Worm (Caenorhabditis elegans): ENCODE data around the gene dpy-8.

The dpy-8 gene

DNA sequence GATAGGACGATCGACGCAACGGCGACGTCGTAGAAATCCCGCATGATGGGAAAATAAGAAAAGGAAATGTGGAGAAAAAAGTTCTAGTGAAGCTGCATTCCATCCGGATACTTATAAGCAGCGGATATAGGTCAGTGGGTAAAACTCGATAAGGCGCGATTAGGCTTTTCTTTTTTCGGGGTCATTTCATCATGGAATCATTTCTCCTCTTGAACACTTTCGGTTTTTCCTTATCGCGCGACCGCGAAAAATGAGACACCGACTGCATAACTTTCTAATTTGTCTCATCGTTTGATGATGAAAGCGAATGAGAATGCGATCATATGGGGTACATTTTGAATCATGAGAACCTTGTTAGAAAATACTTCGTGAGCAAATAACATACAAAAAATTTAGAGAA is at the start of gene dpy-8:
Gene dpy-8 (minus strand): TSS at position 88 of the 400 bp plus-strand sequence.
- TF ChIP-seq ttx-3 (tag; optimal IDR thresholded peaks at IDR 0.05) (no peak), nfya-1 (tag; optimal IDR thresholded peaks at IDR 0.05) (no peak), syd-9 (tag; optimal IDR thresholded peaks at IDR 0.05) (no peak), T23F11.4 (GFP tag; optimal IDR thresholded peaks at IDR 0.05) (no peak), gmeb-2 (tag; optimal IDR thresholded peaks at IDR 0.05) (no peak), tbx-2 (tag; optimal IDR thresholded peaks at IDR 0.05) (no peak), ceh-19 (GFP tag; optimal IDR thresholded peaks at IDR 0.05) (no peak), elt-2 (tag; optimal IDR thresholded peaks at IDR 0.05) (no peak), pha-4 (tag; optimal IDR thresholded peaks at IDR 0.05) (no peak), fax-1 (tag; optimal IDR thresholded peaks at IDR 0.05) (no peak), ceh-2 (tag; optimal IDR thresholded peaks at IDR 0.05) (no peak), nhr-11 (tag; optimal IDR thresholded peaks at IDR 0.05) (no peak), pros-1 (tag; optimal IDR thresholded peaks at IDR 0.05) (no peak)

DNA sequence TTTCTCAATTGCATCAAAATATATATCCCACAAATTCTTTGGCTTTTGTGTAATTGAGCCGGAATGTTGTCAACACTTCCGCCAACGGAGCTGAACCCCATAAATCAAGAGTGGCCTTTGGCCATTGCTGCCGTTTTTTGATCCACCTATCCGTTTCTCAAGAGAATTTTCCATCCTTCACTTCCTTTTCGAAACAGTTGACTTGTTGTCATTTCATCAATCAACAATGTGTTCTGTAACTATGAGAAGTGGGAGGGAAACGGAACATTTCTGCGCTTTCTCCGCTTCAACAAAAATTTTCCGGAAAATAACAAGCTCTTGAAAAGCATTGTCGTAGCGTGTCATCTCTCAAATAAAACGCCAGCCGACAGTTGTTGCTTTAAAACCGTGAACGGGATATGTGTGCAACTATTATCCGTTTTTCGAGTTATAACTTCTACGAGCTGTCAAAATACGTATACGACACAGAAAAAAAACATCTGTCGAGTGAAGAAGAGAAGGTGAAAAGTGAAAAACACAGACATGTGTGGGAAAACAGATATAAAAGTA is 49.6 kb upstream of the dpy-8 start:
- TF ChIP-seq unc-42 (tag; optimal IDR thresholded peaks at IDR 0.05) (no peak), unc-86 (tag; optimal IDR thresholded peaks at IDR 0.05) (no peak), K02D7.2 (tag; optimal IDR thresholded peaks at IDR 0.05) (no peak), mec-3 (tag; optimal IDR thresholded peaks at IDR 0.05; ENCODE audit: borderline replicate concordance) (no peak)

DNA sequence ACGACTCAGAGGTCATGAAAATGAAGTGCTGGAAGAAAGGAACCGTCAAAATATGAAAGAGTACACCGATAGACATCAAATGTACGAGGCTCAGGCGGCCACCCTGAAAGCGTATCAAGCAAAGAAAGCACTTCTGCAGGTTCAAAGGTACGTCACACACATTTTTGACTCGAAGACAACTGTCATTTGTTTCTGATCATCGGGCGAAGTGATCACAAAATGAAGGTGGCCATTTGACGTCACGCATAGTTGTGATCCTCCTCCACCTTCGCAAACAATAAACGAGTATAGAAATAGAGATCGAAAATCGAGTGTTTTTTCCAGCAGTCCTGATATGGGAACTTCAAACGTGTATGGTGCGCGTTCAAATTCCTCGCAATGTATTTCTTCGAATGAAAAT is 49.0 kb upstream of the dpy-8 start:
- TF ChIP-seq mec-3 (tag; optimal IDR thresholded peaks at IDR 0.05; ENCODE audit: borderline replicate concordance): no peak
- TF ChIP-seq unc-86 (tag; optimal IDR thresholded peaks at IDR 0.05): no peak
- TF ChIP-seq npax-4 (tag; optimal IDR thresholded peaks at IDR 0.05): no peak
- no peak for TF ChIP-seq K09A11.1 (tag; optimal IDR thresholded peaks at IDR 0.05; ENCODE audit: insufficient read depth)
- no peak for TF ChIP-seq ztf-16 (tag; optimal IDR thresholded peaks at IDR 0.05)

DNA sequence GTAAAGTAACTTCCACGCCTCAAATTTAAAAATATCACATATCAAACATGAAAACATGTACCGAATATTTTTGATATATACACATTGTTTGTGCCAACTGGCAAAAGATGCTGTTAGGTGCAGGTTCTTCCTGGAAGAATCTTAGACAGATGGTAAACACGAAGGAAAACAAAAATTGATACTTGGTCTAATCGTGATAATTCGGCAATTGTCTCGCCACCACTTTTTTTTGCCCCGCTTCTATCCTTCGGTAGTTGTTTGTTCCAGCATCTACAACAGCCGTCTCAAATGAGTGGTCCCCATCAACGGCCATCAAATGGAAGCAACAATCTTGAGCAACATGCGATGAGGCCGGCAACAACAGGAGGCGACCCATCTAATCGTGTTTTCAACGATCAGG is 47.2 kb upstream of the dpy-8 start:
- TF ChIP-seq ceh-22 (tag; optimal IDR thresholded peaks at IDR 0.05): no peak
- TF ChIP-seq unc-55 (GFP tag; optimal IDR thresholded peaks at IDR 0.05): no peak
- no peak for TF ChIP-seq dve-1 (tag; optimal IDR thresholded peaks at IDR 0.05)
- TF ChIP-seq lim-6 (tag; optimal IDR thresholded peaks at IDR 0.05): no peak
- no peak for TF ChIP-seq gmeb-2 (tag; optimal IDR thresholded peaks at IDR 0.05)
- no peak for TF ChIP-seq zip-5 (tag; optimal IDR thresholded peaks at IDR 0.05)
- no peak for TF ChIP-seq ceh-30 (tag; optimal IDR thresholded peaks at IDR 0.05)
- TF ChIP-seq eyg-1 (tag; optimal IDR thresholded peaks at IDR 0.05): no peak
- TF ChIP-seq ceh-9 (tag; optimal IDR thresholded peaks at IDR 0.05): no peak

DNA sequence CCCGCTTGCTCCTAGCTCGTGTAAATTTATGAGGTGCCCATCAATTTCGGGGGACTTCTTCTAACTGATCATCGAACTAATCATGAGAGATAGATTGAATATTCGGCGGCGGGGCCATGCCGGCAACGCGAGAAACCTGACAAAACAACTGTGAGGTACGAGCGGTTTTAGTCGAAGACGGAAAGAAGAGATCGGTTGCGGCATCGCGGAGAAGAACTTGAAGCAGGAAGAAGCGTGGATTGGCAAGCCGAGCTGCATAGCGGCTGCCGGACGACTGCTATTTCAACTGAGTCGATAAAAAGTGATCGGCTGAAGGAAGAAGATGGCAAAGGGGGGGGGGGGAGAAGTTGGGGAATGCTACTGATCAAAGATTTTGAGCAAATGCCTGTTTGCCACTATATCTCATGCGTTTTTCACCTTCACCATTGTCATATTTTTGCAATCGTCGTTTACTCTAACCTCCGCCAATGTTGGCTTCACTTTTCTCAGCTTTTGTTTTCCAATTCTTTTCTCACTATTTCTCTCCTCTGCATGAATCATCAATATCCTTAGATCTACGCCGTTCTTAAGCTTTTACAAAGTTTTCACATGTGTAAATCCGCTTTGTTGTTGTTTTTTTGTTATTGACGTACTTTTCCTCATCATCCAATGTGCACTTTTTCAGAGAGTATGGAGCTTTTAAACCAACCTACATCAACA is 45.3 kb upstream of the dpy-8 start, which contains the start of gene pqn-62:
Gene pqn-62 (plus strand): TSS at position 649 of the 699 bp plus-strand sequence.
- peak; percentile 51 for TF ChIP-seq unc-55 (GFP tag; optimal IDR thresholded peaks at IDR 0.05)
- TF ChIP-seq nfya-1 (tag; optimal IDR thresholded peaks at IDR 0.05): peak; percentile 22
- peak; percentile 70 for TF ChIP-seq ceh-18 (tag; optimal IDR thresholded peaks at IDR 0.05)
- peak; percentile 17 for TF ChIP-seq ceh-34 (tag; optimal IDR thresholded peaks at IDR 0.05)
- no peak for TF ChIP-seq ceh-30 (tag; optimal IDR thresholded peaks at IDR 0.05)
- TF ChIP-seq hlh-8 (tag; optimal IDR thresholded peaks at IDR 0.05): no peak
- TF ChIP-seq rnt-1 (tag; optimal IDR thresholded peaks at IDR 0.05): peak; percentile 60

DNA sequence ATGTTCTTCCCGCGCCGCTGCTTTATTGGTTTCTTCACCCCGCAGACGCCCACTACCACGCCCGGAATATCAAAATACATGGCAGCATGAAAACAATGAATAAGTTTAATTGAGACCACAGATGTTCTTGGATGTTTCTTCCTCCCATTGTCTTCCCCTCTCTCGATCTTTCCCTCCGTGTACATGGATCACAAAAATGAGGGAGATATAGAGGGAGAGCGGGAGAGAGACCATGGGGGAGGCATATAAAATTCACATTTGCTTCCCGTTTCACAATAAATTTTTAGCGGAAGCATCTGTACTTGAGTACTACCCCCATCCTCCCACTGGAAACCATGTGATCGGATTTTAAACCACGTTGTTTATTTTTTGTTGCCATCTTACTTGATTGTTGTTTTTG is 43.1 kb upstream of the dpy-8 start:
- no peak for TF ChIP-seq rnt-1 (tag; optimal IDR thresholded peaks at IDR 0.05)
- no peak for TF ChIP-seq odd-2 (tag; optimal IDR thresholded peaks at IDR 0.05)
- peak; percentile 23 for TF ChIP-seq ceh-18 (tag; optimal IDR thresholded peaks at IDR 0.05)
- no peak for TF ChIP-seq ceh-14 (tag; optimal IDR thresholded peaks at IDR 0.05)
- TF ChIP-seq K02D7.2 (tag; optimal IDR thresholded peaks at IDR 0.05): no peak
- no peak for TF ChIP-seq Y22D7AL.16 (tag; optimal IDR thresholded peaks at IDR 0.05)
- TF ChIP-seq unc-55 (GFP tag; optimal IDR thresholded peaks at IDR 0.05): no peak
- no peak for TF ChIP-seq unc-3 (GFP tag; conservative IDR thresholded peaks at IDR 0.05)
- TF ChIP-seq unc-3 (tag; optimal IDR thresholded peaks at IDR 0.05): no peak
- no peak for TF ChIP-seq hlh-30 (tag; optimal IDR thresholded peaks at IDR 0.05; ENCODE audit: insufficient read depth)
- TF ChIP-seq ztf-16 (tag; optimal IDR thresholded peaks at IDR 0.05): no peak
- no peak for TF ChIP-seq ttx-3 (tag; optimal IDR thresholded peaks at IDR 0.05)
- TF ChIP-seq pag-3 (tag; optimal IDR thresholded peaks at IDR 0.05; ENCODE audit: borderline replicate concordance): no peak
- no peak for TF ChIP-seq pha-4 (tag; optimal IDR thresholded peaks at IDR 0.05)
- peak; percentile 17 for TF ChIP-seq hlh-8 (tag; optimal IDR thresholded peaks at IDR 0.05)
- no peak for TF ChIP-seq gmeb-2 (tag; optimal IDR thresholded peaks at IDR 0.05)
- no peak for TF ChIP-seq ceh-9 (tag; optimal IDR thresholded peaks at IDR 0.05)
- no peak for TF ChIP-seq ceh-45 (GFP tag; IDR thresholded peaks at IDR 0.05)
